Fruit fly (Drosophila melanogaster) whole organism, embryonic: Measurements from ENCODE around the gene Cyp4ac2.
A peak's percentile ranks its signal among the peaks of the same experiment; 100 is the strongest.

Experiments
- BtbVII ChIP-seq: fragments of 200-800 bp; sonication (Bioruptor generic); optimal IDR thresholded peaks from 3 replicates; lab custom pipeline; 2017; ENCODE audit warnings: missing biosample characterization, mild to moderate bottlenecking, missing genetic modification characterization
- CG10274 ChIP-seq: fragments of 200-800 bp; sonication (Bioruptor generic); optimal IDR thresholded peaks from 3 replicates; lab custom pipeline; 2017; ENCODE audit warnings: missing biosample characterization, mild to moderate bottlenecking, missing genetic modification characterization
- CG11696 ChIP-seq: fragments of 200-800 bp; sonication (Bioruptor generic); IDR thresholded peaks from 2 replicates; pipeline ENCODE4 v1.3.6; 2022; ENCODE audit warnings: missing biosample characterization, missing genetic modification characterization
- CG14710 ChIP-seq: fragments of 200-800 bp; sonication (Bioruptor generic); optimal IDR thresholded peaks from 3 replicates; lab custom pipeline; 2019; ENCODE audit warnings: missing biosample characterization, mild to moderate bottlenecking, missing genetic modification characterization, moderate library complexity
- CG15011 ChIP-seq: fragments of 200-800 bp; sonication (Bioruptor generic); optimal IDR thresholded peaks from 3 replicates; lab custom pipeline; 2018; ENCODE audit warnings: missing biosample characterization, mild to moderate bottlenecking, missing genetic modification characterization
- CG17802 ChIP-seq: fragments of 200-800 bp; sonication (Bioruptor generic); optimal IDR thresholded peaks from 2 replicates; lab custom pipeline; 2018; ENCODE audit warnings: missing biosample characterization, mild to moderate bottlenecking, missing genetic modification characterization, moderate library complexity
- CG17912 ChIP-seq: fragments of 200-800 bp; sonication (Bioruptor generic); optimal IDR thresholded peaks from 2 replicates; lab custom pipeline; 2018; ENCODE audit warnings: missing biosample characterization, mild to moderate bottlenecking, missing genetic modification characterization
- CG2120 ChIP-seq: fragments of 200-800 bp; sonication (Bioruptor generic); optimal IDR thresholded peaks from 3 replicates; lab custom pipeline; 2016; ENCODE audit warnings: missing biosample characterization, missing genetic modification characterization
- CG2678 ChIP-seq: fragments of 200-800 bp; sonication (Bioruptor generic); optimal IDR thresholded peaks from 3 replicates; lab custom pipeline; 2019; ENCODE audit warnings: missing biosample characterization, mild to moderate bottlenecking, missing genetic modification characterization, moderate library complexity
- CG2712 ChIP-seq: fragments of 200-800 bp; optimal IDR thresholded peaks from 3 replicates; lab custom pipeline; 2019; ENCODE audit warnings: missing biosample characterization, mild to moderate bottlenecking, missing genetic modification characterization, moderate library complexity
- CG4820 ChIP-seq: fragments of 200-800 bp; sonication (Bioruptor generic); optimal IDR thresholded peaks from 3 replicates; lab custom pipeline; 2016; ENCODE audit warnings: missing biosample characterization, missing genetic modification characterization
- CG4854 ChIP-seq: fragments of 200-800 bp; sonication (Bioruptor generic); optimal IDR thresholded peaks from 2 replicates; lab custom pipeline; 2016; ENCODE audit warnings: missing biosample characterization, missing genetic modification characterization, inconsistent platforms
- CG7271 ChIP-seq: fragments of 200-800 bp; sonication (Bioruptor generic); optimal IDR thresholded peaks from 2 replicates; lab custom pipeline; 2018; ENCODE audit warnings: missing biosample characterization, mild to moderate bottlenecking, missing genetic modification characterization, moderate library complexity
- CG8924 ChIP-seq: fragments of 200-800 bp; optimal IDR thresholded peaks from 3 replicates; lab custom pipeline; 2019; ENCODE audit warnings: missing biosample characterization, mild to moderate bottlenecking, missing genetic modification characterization, moderate library complexity
- CG9727 ChIP-seq: fragments of 200-800 bp; sonication (Bioruptor generic); optimal IDR thresholded peaks from 3 replicates; lab custom pipeline; 2017; ENCODE audit warnings: missing biosample characterization, mild to moderate bottlenecking, missing genetic modification characterization
- D19A ChIP-seq: fragments of 200-800 bp; optimal IDR thresholded peaks from 3 replicates; lab custom pipeline; 2019; ENCODE audit warnings: missing biosample characterization, mild to moderate bottlenecking, missing genetic modification characterization, moderate library complexity
- Dfd ChIP-seq, 2 experiments: fragments of >200 bp; optimal IDR thresholded peaks; 2 replicates each; lab custom pipeline; 2017; ENCODE audit warnings: missing biosample characterization in 2 of 2, missing genetic modification characterization in 2 of 2
- E2f1 ChIP-seq: fragments of 200-800 bp; sonication (Bioruptor generic); IDR thresholded peaks from 2 replicates; pipeline ENCODE4 v1.3.6; 2022; ENCODE audit warnings: missing biosample characterization, missing genetic modification characterization
- Gsc ChIP-seq: fragments of 200-800 bp; sonication (Bioruptor generic); IDR thresholded peaks from 2 replicates; pipeline ENCODE4 v1.3.6; 2022; ENCODE audit warnings: missing biosample characterization, missing genetic modification characterization
- Hr78 ChIP-seq, 2 experiments: fragments of 200-800 bp in 1 of 2; fragments of >200 bp in 1 of 2; sonication (Bioruptor generic) in 1 of 2; optimal IDR thresholded peaks; 2 replicates each; lab custom pipeline; 2017 to 2019; ENCODE audit warnings: missing biosample characterization in 2 of 2, missing genetic modification characterization in 2 of 2, mild to moderate bottlenecking in 1 of 2, moderate library complexity in 1 of 2
- Lim3 ChIP-seq: fragments of 200-800 bp; sonication (Bioruptor generic); IDR thresholded peaks from 2 replicates; pipeline ENCODE4 v1.3.6; 2022; ENCODE audit warnings: missing biosample characterization, missing genetic modification characterization
- Oaz ChIP-seq: fragments of 200-800 bp; sonication (Bioruptor generic); IDR thresholded peaks from 2 replicates; pipeline ENCODE4 v1.3.6; 2022; ENCODE audit warnings: missing biosample characterization, missing genetic modification characterization
- Poxn ChIP-seq: fragments of 200-800 bp; sonication (Bioruptor generic); IDR thresholded peaks from 2 replicates; pipeline ENCODE4 v1.3.6; 2022; ENCODE audit warnings: missing biosample characterization, missing genetic modification characterization
- TFAM ChIP-seq: fragments of 200-800 bp; sonication (Bioruptor generic); optimal IDR thresholded peaks from 2 replicates; lab custom pipeline; 2017; ENCODE audit warnings: missing biosample characterization, missing genetic modification characterization, inconsistent platforms
- ac ChIP-seq: fragments of 200-800 bp; sonication (Bioruptor generic); optimal IDR thresholded peaks from 3 replicates; lab custom pipeline; 2017; ENCODE audit warnings: missing biosample characterization, mild to moderate bottlenecking, missing genetic modification characterization
- bigmax ChIP-seq: fragments of 200-800 bp; sonication (Bioruptor generic); optimal IDR thresholded peaks from 2 replicates; lab custom pipeline; 2018; ENCODE audit warnings: missing biosample characterization, mild to moderate bottlenecking, missing genetic modification characterization
- cad ChIP-seq: fragments of >200 bp; optimal IDR thresholded peaks from 2 replicates; lab custom pipeline; 2017; ENCODE audit warnings: missing biosample characterization, missing genetic modification characterization
- chif ChIP-seq, 2 experiments: fragments of 200-800 bp; sonication (Bioruptor generic); optimal IDR thresholded peaks; 3 replicates each; lab custom pipeline; 2016; ENCODE audit warnings: missing biosample characterization in 2 of 2, missing genetic modification characterization in 2 of 2
- da ChIP-seq: fragments of 200-800 bp; sonication (Bioruptor generic); optimal IDR thresholded peaks from 2 replicates; lab custom pipeline; 2016; ENCODE audit warnings: missing biosample characterization, missing genetic modification characterization
- dimm ChIP-seq: fragments of 200-800 bp; sonication (Bioruptor generic); IDR thresholded peaks from 2 replicates; pipeline ENCODE4 v1.3.6; 2022; ENCODE audit warnings: missing biosample characterization, missing genetic modification characterization
- dmrt11E ChIP-seq: fragments of 200-800 bp; sonication (Bioruptor generic); optimal IDR thresholded peaks from 3 replicates; lab custom pipeline; 2018; ENCODE audit warnings: missing biosample characterization, mild to moderate bottlenecking, missing genetic modification characterization, moderate library complexity
- ems ChIP-seq: fragments of 200-800 bp; sonication (Bioruptor generic); optimal IDR thresholded peaks from 3 replicates; lab custom pipeline; 2016; ENCODE audit warnings: missing biosample characterization, missing genetic modification characterization
- fd102C ChIP-seq: fragments of 200-800 bp; sonication (Bioruptor generic); optimal IDR thresholded peaks from 2 replicates; lab custom pipeline; 2018; ENCODE audit warnings: missing biosample characterization, mild to moderate bottlenecking, missing genetic modification characterization, moderate library complexity
- gce ChIP-seq: fragments of 200-800 bp; sonication (Bioruptor generic); IDR thresholded peaks from 3 replicates; pipeline ENCODE4 v1.3.6; 2022; ENCODE audit warnings: missing biosample characterization, missing genetic modification characterization
- gt ChIP-seq: fragments of 200-800 bp; sonication (Bioruptor generic); IDR thresholded peaks from 2 replicates; pipeline ENCODE4 v1.3.6; 2022; ENCODE audit warnings: missing biosample characterization, missing genetic modification characterization
- ind ChIP-seq: fragments of 200-800 bp; sonication (Bioruptor generic); optimal IDR thresholded peaks from 3 replicates; lab custom pipeline; 2016; ENCODE audit warnings: missing biosample characterization, missing genetic modification characterization
- lilli ChIP-seq: fragments of 200-800 bp; sonication (Bioruptor generic); optimal IDR thresholded peaks from 3 replicates; lab custom pipeline; 2016; ENCODE audit warnings: missing biosample characterization, missing genetic modification characterization
- lov ChIP-seq, 2 experiments: fragments of 200-800 bp in 1 of 2; fragments of >200 bp in 1 of 2; sonication (Bioruptor generic) in 1 of 2; IDR thresholded peaks in 1 of 2; optimal IDR thresholded peaks in 1 of 2; 2 replicates in 1 of 2; 3 replicates in 1 of 2; pipeline versions ENCODE4 v1.3.6 to Lab custom; 2017 to 2022; ENCODE audit warnings: missing biosample characterization in 1 of 2, missing genetic modification characterization in 1 of 2
- nom ChIP-seq: fragments of 200-800 bp; sonication (Bioruptor generic); optimal IDR thresholded peaks from 2 replicates; lab custom pipeline; 2017; ENCODE audit warnings: missing biosample characterization, missing genetic modification characterization, mild to moderate bottlenecking, moderate library complexity, missing genetic modification reagents
- pan ChIP-seq, 4 experiments: fragments of >200 bp in 3 of 4; fragments of 200-800 bp in 1 of 4; sonication (Bioruptor generic) in 1 of 4; optimal IDR thresholded peaks in 3 of 4; IDR thresholded peaks in 1 of 4; 2 replicates each; pipeline versions ENCODE4 v1.3.6 to Lab custom; 2017 to 2022; ENCODE audit warnings: missing biosample characterization in 2 of 4, missing genetic modification characterization in 2 of 4, mixed read lengths in 1 of 4
- pita ChIP-seq: fragments of 200-800 bp; sonication (Bioruptor generic); optimal IDR thresholded peaks from 2 replicates; lab custom pipeline; 2017; ENCODE audit warnings: missing biosample characterization, mild to moderate bottlenecking, missing genetic modification characterization
- salm ChIP-seq: fragments of 200-800 bp; sonication (Bioruptor generic); optimal IDR thresholded peaks from 2 replicates; lab custom pipeline; 2018; ENCODE audit warnings: missing biosample characterization, mild to moderate bottlenecking, missing genetic modification characterization
- sob ChIP-seq: fragments of 200-800 bp; sonication (Bioruptor generic); IDR thresholded peaks from 2 replicates; pipeline ENCODE4 v1.3.6; 2022; ENCODE audit warnings: missing biosample characterization, missing genetic modification characterization
- sqz ChIP-seq: fragments of 200-800 bp; sonication (Bioruptor generic); optimal IDR thresholded peaks from 3 replicates; lab custom pipeline; 2018; ENCODE audit warnings: missing biosample characterization, mild to moderate bottlenecking, missing genetic modification characterization
- sr ChIP-seq: fragments of 200-800 bp; sonication (Bioruptor generic); IDR thresholded peaks from 3 replicates; pipeline ENCODE4 v1.3.6; 2022; ENCODE audit warnings: missing biosample characterization, missing genetic modification characterization
- tin ChIP-seq: fragments of 200-800 bp; sonication (Bioruptor generic); optimal IDR thresholded peaks from 3 replicates; lab custom pipeline; 2016; ENCODE audit warnings: missing biosample characterization, missing genetic modification characterization
- zen ChIP-seq: fragments of 200-800 bp; sonication (Bioruptor generic); optimal IDR thresholded peaks from 3 replicates; lab custom pipeline; 2018; ENCODE audit warnings: missing biosample characterization, mild to moderate bottlenecking, missing genetic modification characterization, moderate library complexity
- zen2 ChIP-seq: fragments of 200-800 bp; sonication (Bioruptor generic); IDR thresholded peaks from 3 replicates; pipeline ENCODE4 v1.3.6; 2022; ENCODE audit warnings: missing biosample characterization, missing genetic modification characterization; ENCODE audit not compliant: partially characterized antibody

The Cyp4ac2 gene

DNA sequence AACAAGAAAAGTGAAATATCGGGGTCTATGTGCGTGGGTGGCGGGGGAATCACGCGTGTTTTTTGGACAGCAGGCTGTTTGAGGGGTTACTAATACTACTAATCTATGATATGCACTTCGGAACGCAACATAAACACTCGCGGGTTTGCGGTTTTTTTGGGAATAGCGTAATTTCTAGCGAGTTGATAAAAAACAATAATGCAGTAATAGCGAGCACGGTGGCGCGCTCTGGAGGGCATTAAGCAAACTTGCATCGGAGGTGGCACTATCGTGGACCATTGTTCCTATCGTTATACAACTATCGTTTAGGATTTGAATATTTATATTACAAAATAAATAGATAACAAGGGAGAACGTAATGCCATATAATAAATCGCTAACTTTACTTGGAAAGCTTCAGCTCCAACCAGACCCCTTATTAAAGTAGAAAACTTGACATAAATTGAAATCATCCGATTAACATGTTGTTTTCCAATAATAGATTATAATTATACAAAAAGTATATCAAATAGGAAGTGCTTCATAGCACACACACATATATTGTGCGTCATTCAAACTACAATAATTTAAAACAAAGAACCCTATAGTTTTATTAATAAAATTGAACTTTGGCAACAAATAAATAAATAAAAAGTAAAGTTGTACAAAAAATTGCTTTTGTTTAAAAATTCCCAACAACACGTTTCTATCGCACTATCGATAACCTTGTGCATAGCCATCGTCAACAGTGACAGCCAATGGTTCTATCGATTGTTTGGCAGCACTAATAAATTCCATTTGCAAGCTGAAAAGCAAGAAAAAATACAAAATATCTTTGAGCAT is 12.3 kb downstream of the Cyp4ac2 start, which contains the start of the genes Nin and Bub1 (continued):
- TF ChIP-seq CG17912 (GFP tag; lab: Kevin White, UChicago) = no peak
- TF ChIP-seq ems (GFP tag; lab: Kevin White, UChicago) = no peak
- TF ChIP-seq lilli (GFP tag; lab: Kevin White, UChicago) = peak; percentile 15
- 0 out of 2 replicates have a peak, but pooled peaks have one; percentile 30 for TF ChIP-seq CG11696 (GFP tag; lab: Robert Waterston, UW)
- no peak for TF ChIP-seq Oaz (GFP tag; lab: Robert Waterston, UW)
- TF ChIP-seq CG2120 (GFP tag; lab: Kevin White, UChicago) = peak; percentile 48
- TF ChIP-seq CG10274 (GFP tag; lab: Kevin White, UChicago) = no peak
- no peak for TF ChIP-seq Gsc (GFP tag; lab: Robert Waterston, UW)
- TF ChIP-seq nom = peak; percentile 33
- TF ChIP-seq tin = peak; percentile 43
- TF ChIP-seq dmrt11E (tag; lab: Kevin White, UChicago) = no peak
- no peak for TF ChIP-seq CG4820 (GFP tag; lab: Kevin White, UChicago)
- no peak for TF ChIP-seq CG15011
- TF ChIP-seq ind (GFP tag; lab: Kevin White, UChicago) = peak; percentile 35
- no peak for TF ChIP-seq pan (optimal IDR thresholded peaks at IDR 0.05; lab: Kevin White, UChicago)
- no peak for TF ChIP-seq pan (GFP tag; optimal IDR thresholded peaks at IDR 0.05 in 1 of 2, IDR thresholded peaks at IDR 0.05 in 1 of 2)
- TF ChIP-seq Hr78 (GFP tag; optimal IDR thresholded peaks at IDR 0.05; lab: Kevin White, UChicago) = no peak
- TF ChIP-seq sqz = no peak
- no peak for TF ChIP-seq D19A
- peak; percentile 51; the same call in 2 of the 3 replicates for TF ChIP-seq zen2 (GFP tag; lab: Robert Waterston, UW)
- TF ChIP-seq salm (tag; lab: Kevin White, UChicago) = no peak
- 0 out of 3 replicates have a peak, but pooled peaks have one; percentile 47 for TF ChIP-seq gce (GFP tag; lab: Robert Waterston, UW)
- no peak for TF ChIP-seq CG2678
- peak; percentile 27 for TF ChIP-seq CG8924 (tag; lab: Kevin White, UChicago)
- TF ChIP-seq dimm (GFP tag; lab: Robert Waterston, UW) = no peak
- TF ChIP-seq fd102C (GFP tag; lab: Kevin White, UChicago) = no peak
- TF ChIP-seq lov (optimal IDR thresholded peaks at IDR 0.05; lab: Kevin White, UChicago) = no peak
- TF ChIP-seq lov (GFP tag; IDR thresholded peaks at IDR 0.05; lab: Robert Waterston, UW) = no peak
- TF ChIP-seq sr (GFP tag; lab: Robert Waterston, UW) = peak; percentile 73; the same call in 2 of the 3 replicates
- no peak for TF ChIP-seq CG17802
- no peak for TF ChIP-seq da
- no peak for TF ChIP-seq pita (GFP tag; lab: Kevin White, UChicago)
- no peak for TF ChIP-seq BtbVII (GFP tag; lab: Kevin White, UChicago)
- TF ChIP-seq E2f1 (GFP tag; lab: Robert Waterston, UW) = peak; percentile 36; the same call in 1 of the 2 replicates
- TF ChIP-seq Dfd (GFP tag; optimal IDR thresholded peaks at IDR 0.05; lab: Kevin White, UChicago) = no peak
- no peak for TF ChIP-seq TFAM (GFP tag; lab: Kevin White, UChicago)
- no peak for TF ChIP-seq CG4854 (GFP tag; lab: Kevin White, UChicago)
- peak; percentile 36 for TF ChIP-seq CG2712 (tag; lab: Kevin White, UChicago)
- TF ChIP-seq CG7271 = no peak
- peak; percentile 64 for TF ChIP-seq CG14710 (tag; lab: Kevin White, UChicago)
- no peak for TF ChIP-seq cad
- TF ChIP-seq CG9727 = peak; percentile 50
- no peak for TF ChIP-seq gt (GFP tag; lab: Robert Waterston, UW)
- no peak for TF ChIP-seq bigmax (GFP tag; lab: Kevin White, UChicago)
- no peak for TF ChIP-seq Lim3 (GFP tag; lab: Robert Waterston, UW)
- no peak for TF ChIP-seq ac
- TF ChIP-seq sob (GFP tag; lab: Robert Waterston, UW) = peak; percentile 70; the same call in 1 of the 2 replicates
- TF ChIP-seq chif (GFP tag; optimal IDR thresholded peaks at IDR 0.05; lab: Kevin White, UChicago) = no peak
- TF ChIP-seq zen (tag; lab: Kevin White, UChicago) = no peak
- no peak for TF ChIP-seq Poxn
